Worm (Caenorhabditis elegans) whole organism, late embryonic: ENCODE data around the gene C33C12.1.

Experiments used
- ama-1 ChIP-seq: fragments of 150-350 bp; optimal IDR thresholded peaks from 2 replicates; lab custom pipeline; 2014
- ceh-34 ChIP-seq: sonication (generic microtip); optimal IDR thresholded peaks from 2 replicates; lab custom pipeline; 2016; ENCODE audit warnings: mild to moderate bottlenecking, missing genetic modification characterization, missing compliant biosample characterization

ce11 chrII:2216940-2217664 is 19.1 kb downstream of the C33C12.1 start:
- TF ChIP-seq ceh-34 (no peak), ama-1 (lab: Kevin White, UChicago) (no peak)
